Worm (Caenorhabditis elegans): Measurements from ENCODE around the gene lpr-3.

Gene lpr-3

ce11 chrX:11033128-11033951 lies 23.9 kb upstream of the lpr-3 start:
- TF ChIP-seq F37B4.10 (GFP tag; IDR thresholded peaks at IDR 0.05) (0 out of 2 replicates have a peak, but pooled peaks have one; percentile 47), zfh-2 (GFP tag; conservative IDR thresholded peaks at IDR 0.05) (0 out of 2 replicates have a peak, but pooled peaks have one; percentile 18), B0019.2 (GFP tag; conservative IDR thresholded peaks at IDR 0.05) (no peak)

ce11 chrX:11033952-11034287 lies 23.3 kb upstream of the lpr-3 start:
- TF ChIP-seq lin-35 (GFP tag; optimal IDR thresholded peaks at IDR 0.05) (no peak), ztf-25 (GFP tag; IDR thresholded peaks at IDR 0.05) (no peak), snpc-3.4 (tag; optimal IDR thresholded peaks at IDR 0.05) (no peak), unc-130 (GFP tag; optimal IDR thresholded peaks at IDR 0.05) (no peak), sptf-2 (GFP tag; optimal IDR thresholded peaks at IDR 0.05) (no peak), F57A8.1 (GFP tag; optimal IDR thresholded peaks at IDR 0.05) (no peak), nhr-120 (GFP tag; IDR thresholded peaks at IDR 0.05) (no peak)

- TF ChIP-seq dpl-1 (GFP tag; optimal IDR thresholded peaks at IDR 0.05) (no peak), nhr-80 (tag; optimal IDR thresholded peaks at IDR 0.05) (peak; percentile 23), zfh-2 (GFP tag; conservative IDR thresholded peaks at IDR 0.05) (peak; percentile 88), lin-40 (tag; optimal IDR thresholded peaks at IDR 0.05) (peak; percentile 18), hmg-20 (GFP tag; IDR thresholded peaks at IDR 0.05) (0 out of 2 replicates have a peak, but pooled peaks have one; percentile 29), zim-3 (tag; optimal IDR thresholded peaks at IDR 0.05) (no peak), cebp-1 (GFP tag; IDR thresholded peaks at IDR 0.05) (no peak), cebp-1 (tag; optimal IDR thresholded peaks at IDR 0.05) (peak; percentile 27), akir-1 (GFP tag; optimal IDR thresholded peaks at IDR 0.05) (no peak), egrh-3 (GFP tag; IDR thresholded peaks at IDR 0.05) (peak; percentile 27; the same call in 1 of the 2 replicates), dox-1 (GFP tag; IDR thresholded peaks at IDR 0.05) (0 out of 2 replicates have a peak, but pooled peaks have one; percentile 28), K12H6.12 (tag; optimal IDR thresholded peaks at IDR 0.05) (peak; percentile 7), snpc-4 (GFP tag; optimal IDR thresholded peaks at IDR 0.05) (no peak), snpc-4 (tag; optimal IDR thresholded peaks at IDR 0.05) (no peak)
These were observed 22.6 kb upstream of the lpr-3 start for ce11 chrX:11034430-11035117.

ce11 chrX:11035563-11035962 lies 21.6 kb upstream of the lpr-3 start:
- no peak for TF ChIP-seq ama-1 (optimal IDR thresholded peaks at IDR 0.05)
- no peak for TF ChIP-seq ama-1 (GFP tag; optimal IDR thresholded peaks at IDR 0.05)
- TF ChIP-seq Y56A3A.18 (GFP tag; IDR thresholded peaks at IDR 0.05): no peak
- no peak for TF ChIP-seq Y79H2A.3 (GFP tag; conservative IDR thresholded peaks at IDR 0.05)
- TF ChIP-seq F23B12.7 (tag; optimal IDR thresholded peaks at IDR 0.05; ENCODE audit: insufficient read depth): no peak
- TF ChIP-seq ztf-28 (GFP tag; IDR thresholded peaks at IDR 0.05): no peak
- TF ChIP-seq lsy-27 (tag; optimal IDR thresholded peaks at IDR 0.05; ENCODE audit: borderline replicate concordance, insufficient read depth): no peak
- no peak for TF ChIP-seq snpc-4 (GFP tag; optimal IDR thresholded peaks at IDR 0.05)
- TF ChIP-seq snpc-4 (tag; optimal IDR thresholded peaks at IDR 0.05): no peak
- TF ChIP-seq ztf-26 (tag; optimal IDR thresholded peaks at IDR 0.05): no peak
- TF ChIP-seq sdz-38 (tag; optimal IDR thresholded peaks at IDR 0.05): no peak
- no peak for TF ChIP-seq die-1 (tag; optimal IDR thresholded peaks at IDR 0.05)
